Worm (Caenorhabditis elegans) whole organism, early embryonic: ENCODE results near the gene C15H9.3.

Experiments
- B0310.2 ChIP-seq: sonication (generic microtip); optimal IDR thresholded peaks from 2 replicates; lab custom pipeline; 2016; ENCODE audit warnings: mild to moderate bottlenecking, missing genetic modification characterization, missing compliant biosample characterization
- F13C5.2 ChIP-seq: sonication (generic microtip); optimal IDR thresholded peaks from 2 replicates; lab custom pipeline; 2017; ENCODE audit warnings: mild to moderate bottlenecking, missing genetic modification characterization, inconsistent platforms, missing compliant biosample characterization
- aly-1 ChIP-seq: sonication (generic microtip); optimal IDR thresholded peaks from 2 replicates; lab custom pipeline; 2016; ENCODE audit warnings: missing genetic modification characterization, missing compliant biosample characterization
- ceh-13 ChIP-seq: fragments of 200-800 bp; sonication (Bioruptor generic); optimal IDR thresholded peaks from 2 replicates; lab custom pipeline; 2018; ENCODE audit warnings: mild to moderate bottlenecking, missing genetic modification characterization, missing compliant biosample characterization
- ceh-36 ChIP-seq: sonication (generic microtip); optimal IDR thresholded peaks from 2 replicates; lab custom pipeline; 2016; ENCODE audit warnings: missing genetic modification characterization, inconsistent platforms, missing compliant biosample characterization
- ets-7 ChIP-seq: sonication (generic microtip); optimal IDR thresholded peaks from 2 replicates; lab custom pipeline; 2016; ENCODE audit warnings: missing genotype, missing genetic modification characterization, missing compliant biosample characterization
- flt-1 ChIP-seq: fragments of 200-800 bp; sonication (Bioruptor generic); IDR thresholded peaks from 2 replicates; pipeline ENCODE4 v1.3.6; 2022; ENCODE audit warnings: missing genetic modification characterization, missing compliant biosample characterization
- hmbx-1 ChIP-seq: sonication (generic microtip); optimal IDR thresholded peaks from 2 replicates; lab custom pipeline; 2016; ENCODE audit warnings: mild to moderate bottlenecking, missing genetic modification characterization, missing compliant biosample characterization
- hmg-4 ChIP-seq: fragments of 200-800 bp; sonication (Bioruptor generic); optimal IDR thresholded peaks from 2 replicates; lab custom pipeline; 2018; ENCODE audit warnings: mild to moderate bottlenecking, missing genetic modification characterization, missing compliant biosample characterization
- hnd-1 ChIP-seq: sonication (generic microtip); optimal IDR thresholded peaks from 2 replicates; lab custom pipeline; 2016; ENCODE audit warnings: missing genetic modification characterization, missing compliant biosample characterization
- pes-1 ChIP-seq: fragments of 200-800 bp; sonication (Bioruptor generic); IDR thresholded peaks from 2 replicates; pipeline ENCODE4 v1.3.6; 2022; ENCODE audit warnings: missing genetic modification reagents, missing genetic modification characterization, missing compliant biosample characterization
- scrt-1 ChIP-seq: fragments of 200-800 bp; sonication (Bioruptor generic); IDR thresholded peaks from 2 replicates; pipeline ENCODE4 v1.3.6; 2022; ENCODE audit warnings: missing genetic modification characterization, missing compliant biosample characterization
- sea-1 ChIP-seq: fragments of 200-800 bp; sonication (Bioruptor generic); conservative IDR thresholded peaks from 2 replicates; pipeline ENCODE4 v1.3.6; 2022; ENCODE audit warnings: missing genetic modification characterization, missing compliant biosample characterization
- tbx-11 ChIP-seq: fragments of 200-800 bp; sonication (Bioruptor generic); IDR thresholded peaks from 2 replicates; pipeline ENCODE4 v1.3.6; 2022; ENCODE audit warnings: missing genetic modification characterization, missing compliant biosample characterization
- tbx-37 ChIP-seq: fragments of 200-800 bp; sonication (Bioruptor generic); conservative IDR thresholded peaks from 2 replicates; pipeline ENCODE4 v1.3.6; 2022; ENCODE audit warnings: missing genetic modification reagents, missing genetic modification characterization, missing compliant biosample characterization
- tra-4 ChIP-seq: sonication (generic microtip); optimal IDR thresholded peaks from 2 replicates; lab custom pipeline; 2017; ENCODE audit warnings: missing genetic modification characterization, missing compliant biosample characterization

The C15H9.3 gene

DNA sequence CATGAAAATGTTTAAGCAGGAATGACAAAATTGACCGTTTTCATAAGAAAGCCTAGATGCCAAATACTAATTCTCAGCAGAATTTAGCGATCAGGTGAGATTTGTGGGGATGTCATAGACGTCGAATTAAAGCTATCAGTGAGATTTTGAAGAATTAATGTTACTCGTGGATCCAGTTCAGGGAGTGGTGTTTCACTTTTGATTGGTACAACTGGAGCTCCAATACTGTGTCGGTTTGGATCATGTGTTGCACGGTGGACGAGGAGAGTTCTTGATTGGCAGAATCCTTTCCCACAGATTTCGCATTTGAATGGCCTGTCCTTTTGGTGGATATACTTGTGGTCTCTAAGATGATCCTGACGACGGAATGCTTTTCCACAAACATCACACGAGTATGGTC is 44.0 kb downstream of the C15H9.3 start:
- TF ChIP-seq ceh-13 (GFP tag; lab: Kevin White, UChicago) (no peak), ets-7 (no peak), scrt-1 (GFP tag; lab: Robert Waterston, UW) (no peak), tbx-37 (GFP tag; lab: Robert Waterston, UW) (no peak)

DNA sequence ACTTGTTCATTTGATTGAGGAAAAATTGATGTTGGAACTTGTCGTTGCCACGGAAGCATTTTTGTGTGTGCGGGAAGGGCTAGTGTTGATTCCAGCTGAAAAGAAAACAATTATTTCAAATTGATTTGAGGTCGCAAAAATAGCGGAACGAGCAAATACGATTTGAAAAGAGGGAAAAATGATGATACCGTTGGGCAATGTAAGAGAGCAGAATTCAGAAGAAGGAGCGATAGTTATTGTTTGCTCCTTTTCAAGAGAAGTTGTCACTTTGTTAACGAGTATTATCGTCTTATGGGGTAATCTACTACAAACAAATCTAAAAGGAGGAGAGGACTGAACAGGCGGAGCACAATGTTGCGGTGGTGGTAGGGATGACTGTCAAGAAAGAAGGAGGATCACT is 44.8 kb downstream of the C15H9.3 start, which contains the start of gene odd-2:
Gene odd-2, minus strand, starts transcription at position 101 of the 400 bp plus-strand sequence.
- TF ChIP-seq hnd-1 (tag; lab: Kevin White, UChicago) (no peak), tra-4 (tag; lab: Kevin White, UChicago) (no peak), F13C5.2 (tag; lab: Kevin White, UChicago) (no peak), ets-7 (no peak), aly-1 (tag; lab: Kevin White, UChicago) (no peak), sea-1 (GFP tag; lab: Robert Waterston, UW) (no peak), flt-1 (GFP tag; lab: Robert Waterston, UW) (no peak), tbx-37 (GFP tag; lab: Robert Waterston, UW) (no peak), tbx-11 (GFP tag; lab: Robert Waterston, UW) (no peak), B0310.2 (tag; lab: Kevin White, UChicago) (no peak)

DNA sequence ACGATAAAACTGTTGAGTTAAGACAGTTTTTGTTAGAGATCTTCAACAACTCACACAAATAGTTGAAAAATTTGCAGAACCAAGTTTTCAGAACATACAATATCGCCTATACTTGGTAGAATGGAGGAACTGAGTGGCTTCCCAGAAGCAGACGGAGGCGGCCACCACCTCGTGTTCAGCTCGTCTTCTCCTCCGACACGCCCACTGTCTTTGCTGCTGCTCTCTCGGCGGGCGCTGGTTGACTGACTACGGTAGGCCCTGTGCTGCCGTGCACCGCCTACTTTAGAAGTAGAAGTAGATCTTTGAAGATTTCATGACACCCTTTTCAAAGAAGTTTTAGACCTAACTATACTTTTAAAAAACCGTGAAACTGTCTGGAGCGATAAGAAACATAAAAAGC is 46.4 kb downstream of the C15H9.3 start:
- TF ChIP-seq ceh-13 (GFP tag; lab: Kevin White, UChicago) (no peak), hmg-4 (GFP tag; lab: Kevin White, UChicago) (no peak), pes-1 (GFP tag; lab: Robert Waterston, UW) (no peak), ets-7 (no peak), flt-1 (GFP tag; lab: Robert Waterston, UW) (no peak), F13C5.2 (tag; lab: Kevin White, UChicago) (no peak), hmbx-1 (tag; lab: Kevin White, UChicago) (no peak), scrt-1 (GFP tag; lab: Robert Waterston, UW) (no peak)

DNA sequence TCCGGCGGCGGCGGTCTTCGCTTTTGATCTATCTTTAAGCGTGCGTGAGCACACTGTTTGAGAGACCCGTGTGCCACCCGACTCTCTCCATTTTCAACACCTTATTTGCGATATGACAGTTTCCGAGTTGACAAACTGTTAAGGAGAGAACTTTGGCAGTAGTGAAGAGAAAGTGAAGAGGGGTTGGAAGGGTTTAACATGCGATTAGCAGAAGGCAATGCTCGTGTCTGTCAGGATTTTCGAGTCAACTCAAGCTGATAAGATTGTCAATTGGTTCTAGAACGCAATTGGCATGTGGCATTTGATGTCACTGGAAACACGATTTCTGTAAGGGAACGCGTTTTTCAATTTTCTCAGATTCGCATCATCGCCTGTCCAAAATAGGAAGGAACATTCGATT is 51.8 kb downstream of the C15H9.3 start:
- TF ChIP-seq F13C5.2 (tag; lab: Kevin White, UChicago) (no peak), ceh-36 (tag; lab: Kevin White, UChicago) (no peak), B0310.2 (tag; lab: Kevin White, UChicago) (no peak), hmbx-1 (tag; lab: Kevin White, UChicago) (no peak)
